Worm (Caenorhabditis elegans): ENCODE results near the gene ncam-1.

DNA sequence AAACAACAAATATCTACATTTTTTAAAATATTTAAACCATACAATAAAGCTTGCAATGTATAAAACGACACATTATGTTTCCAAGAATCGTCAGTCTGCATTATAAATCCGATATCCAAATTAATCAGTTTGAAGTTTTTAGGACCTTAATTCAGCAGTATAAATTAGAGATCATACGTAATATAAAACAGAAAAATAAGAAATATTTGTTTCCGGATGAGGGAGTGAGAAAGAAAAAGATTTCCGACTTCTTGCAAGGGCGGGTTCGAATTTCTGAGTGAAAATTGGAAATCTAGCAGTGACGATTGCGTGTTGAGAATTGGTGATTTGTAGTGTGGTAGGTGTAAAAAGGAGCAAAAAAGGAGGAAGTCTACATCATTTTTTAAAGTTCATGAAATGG, 43.9 kb downstream of the ncam-1 start, which contains the start of gene npr-19:
- no peak for TF ChIP-seq nhr-237 (tag; optimal IDR thresholded peaks at IDR 0.05)
- TF ChIP-seq unc-62 (GFP tag; optimal IDR thresholded peaks at IDR 0.05), result no peak
